Worm (Caenorhabditis elegans): Measurements from ENCODE around the gene F58F12.4.

F58F12.4 gene

ce11 chrII:6355396-6356346 is 30.9 kb upstream of the F58F12.4 start, which contains the start of gene C32D5.11 (continued):
- no peak for TF ChIP-seq set-16 (GFP tag; IDR thresholded peaks at IDR 0.05)
- peak; percentile 70 for TF ChIP-seq nhr-28 (tag; optimal IDR thresholded peaks at IDR 0.05)
- TF ChIP-seq ceh-32 (tag; optimal IDR thresholded peaks at IDR 0.05; ENCODE audit: poor library complexity), result no peak
- no peak for TF ChIP-seq zfp-3 (GFP tag; conservative IDR thresholded peaks at IDR 0.05)
- peak; percentile 30 for TF ChIP-seq nhr-77 (tag; optimal IDR thresholded peaks at IDR 0.05)
- TF ChIP-seq unc-130 (GFP tag; optimal IDR thresholded peaks at IDR 0.05), result peak; percentile 40
- peak; percentile 29 for TF ChIP-seq fkh-10 (GFP tag; optimal IDR thresholded peaks at IDR 0.05)
- TF ChIP-seq aly-2 (tag; optimal IDR thresholded peaks at IDR 0.05), result no peak
- TF ChIP-seq aha-1 (tag), result peak; percentile 96
- TF ChIP-seq dmd-6 (GFP tag; IDR thresholded peaks at IDR 0.05), result peak; percentile 55
- peak; percentile 77 for TF ChIP-seq mep-1 (tag; optimal IDR thresholded peaks at IDR 0.05)
- no peak for TF ChIP-seq nhr-10 (tag; optimal IDR thresholded peaks at IDR 0.05)
- no peak for TF ChIP-seq ctbp-1 (GFP tag; IDR thresholded peaks at IDR 0.05)
- peak; percentile 0 for TF ChIP-seq F37D6.2 (tag; optimal IDR thresholded peaks at IDR 0.05)
- TF ChIP-seq rbr-2 (tag; optimal IDR thresholded peaks at IDR 0.05), result peak; percentile 69
- TF ChIP-seq daf-19 (GFP tag; conservative IDR thresholded peaks at IDR 0.05), result no peak

ce11 chrII:6358232-6358631 is 28.3 kb upstream of the F58F12.4 start:
- TF ChIP-seq daf-19 (GFP tag; conservative IDR thresholded peaks at IDR 0.05) (0 out of 2 replicates have a peak, but pooled peaks have one; percentile 62), lim-7 (GFP tag; IDR thresholded peaks at IDR 0.05) (peak; percentile 77), pha-4 (GFP tag; IDR thresholded peaks at IDR 0.05) (peak; percentile 73; the same call in 1 of the 2 replicates), pha-4 (tag; optimal IDR thresholded peaks at IDR 0.05) (no peak), lin-38 (GFP tag; IDR thresholded peaks at IDR 0.05) (peak; percentile 60), unc-130 (GFP tag; optimal IDR thresholded peaks at IDR 0.05) (no peak), egl-27 (tag; optimal IDR thresholded peaks at IDR 0.05) (no peak), F49E8.2 (tag; optimal IDR thresholded peaks at IDR 0.05; ENCODE audit: borderline replicate concordance) (peak; percentile 14), hmg-1.1 (GFP tag; IDR thresholded peaks at IDR 0.05) (no peak), Y5F2A.4 (GFP tag; optimal IDR thresholded peaks at IDR 0.05) (peak; percentile 38), madf-5 (GFP tag; IDR thresholded peaks at IDR 0.05) (peak in 1 of 2 experiments; percentile 78; a peak in 2 of 4 replicates), snpc-1.2 (GFP tag; IDR thresholded peaks at IDR 0.05) (0 out of 2 replicates have a peak, but pooled peaks have one; percentile 20), nhr-77 (tag; optimal IDR thresholded peaks at IDR 0.05) (no peak), arid-1 (GFP tag; conservative IDR thresholded peaks at IDR 0.05) (peak; percentile 86), dmd-8 (GFP tag; IDR thresholded peaks at IDR 0.05) (peak; percentile 57; the same call in 1 of the 2 replicates), F44E2.7 (GFP tag; IDR thresholded peaks at IDR 0.05) (peak; percentile 51; the same call in 1 of the 2 replicates)

DNA sequence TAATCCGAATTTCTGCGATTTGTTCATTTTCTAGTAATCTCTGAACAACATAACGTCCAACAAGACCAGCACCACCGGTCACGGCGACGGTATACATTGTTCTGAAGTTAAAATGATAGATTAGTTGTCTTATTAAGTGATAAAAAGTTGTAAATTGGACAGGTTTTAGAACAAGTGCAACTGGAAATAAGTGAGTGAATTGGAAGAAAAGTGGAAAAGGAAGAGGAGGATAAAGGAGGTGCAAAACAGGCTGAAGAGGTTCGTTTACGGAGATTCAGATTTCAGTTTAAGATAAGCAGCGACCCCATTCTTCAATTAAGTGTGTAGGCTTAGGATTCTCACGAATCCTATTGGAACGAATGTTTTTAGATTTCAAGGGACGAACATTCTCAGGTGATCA is 27.7 kb upstream of the F58F12.4 start, which contains the start of gene C32D5.12:
TSS of gene C32D5.12 (minus strand) at position 101 of the 400 bp plus-strand sequence.
- TF ChIP-seq snpc-4 (tag; optimal IDR thresholded peaks at IDR 0.05), result no peak
- peak in 1 of 2 experiments; percentile 40 for TF ChIP-seq unc-62 (GFP tag; optimal IDR thresholded peaks at IDR 0.05 in 1 of 2)
- no peak for TF ChIP-seq unc-62 (tag; optimal IDR thresholded peaks at IDR 0.05)

DNA sequence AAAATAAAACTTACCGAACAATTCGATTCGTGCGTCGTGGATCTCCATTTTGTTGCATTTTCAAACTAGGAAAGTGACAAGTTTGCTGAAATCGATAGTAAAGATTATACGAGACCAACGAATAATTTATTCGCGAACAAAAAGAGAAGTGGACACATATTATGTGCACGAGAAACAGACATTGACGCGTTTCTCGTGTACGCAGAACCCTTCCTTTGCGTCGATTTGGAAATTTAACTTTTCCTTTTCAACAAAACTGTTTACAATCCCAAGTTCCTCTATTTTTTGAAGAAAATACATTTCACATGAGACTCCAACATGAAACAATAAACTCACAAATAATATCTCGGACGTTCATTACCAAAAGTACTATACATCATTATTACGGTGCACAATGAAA is 25.7 kb upstream of the F58F12.4 start, which contains the start of gene K10B2.4:
TSS of gene K10B2.4 (minus strand) at position 138 of the 400 bp plus-strand sequence.
- TF ChIP-seq lin-29 (GFP tag; IDR thresholded peaks at IDR 0.05) (no peak), unc-62 (GFP tag; optimal IDR thresholded peaks at IDR 0.05 in 1 of 2) (no peak), unc-62 (tag; optimal IDR thresholded peaks at IDR 0.05) (no peak), nhr-102 (tag; optimal IDR thresholded peaks at IDR 0.05) (no peak), skn-1 (tag; optimal IDR thresholded peaks at IDR 0.05) (no peak), snpc-1.2 (GFP tag; IDR thresholded peaks at IDR 0.05) (no peak), hmg-1.1 (GFP tag; IDR thresholded peaks at IDR 0.05) (peak; percentile 60), mxl-3 (GFP tag; optimal IDR thresholded peaks at IDR 0.05) (peak; percentile 30), madf-9 (GFP tag; conservative IDR thresholded peaks at IDR 0.05) (no peak), lsy-2 (tag; optimal IDR thresholded peaks at IDR 0.05) (peak in 1 of 2 experiments; percentile 87), F26F4.8 (GFP tag; conservative IDR thresholded peaks at IDR 0.05) (no peak), jun-1 (tag; optimal IDR thresholded peaks at IDR 0.05) (no peak), dmd-6 (GFP tag; IDR thresholded peaks at IDR 0.05) (no peak), nhr-237 (tag; optimal IDR thresholded peaks at IDR 0.05) (no peak), tra-1 (GFP tag; IDR thresholded peaks at IDR 0.05) (no peak), lin-38 (GFP tag; IDR thresholded peaks at IDR 0.05) (peak; percentile 81), daf-8 (GFP tag; IDR thresholded peaks at IDR 0.05) (no peak), hlh-30 (tag; optimal IDR thresholded peaks at IDR 0.05; ENCODE audit: insufficient read depth) (peak; percentile 53)
